Worm (Caenorhabditis elegans) whole organism, young adult: ENCODE measurements around the gene str-168.
A peak's percentile ranks its signal among the peaks of the same experiment; 100 is the strongest.

Experiments used
- B0035.1 ChIP-seq: sonication (generic microtip); optimal IDR thresholded peaks from 2 replicates; lab custom pipeline; 2016; ENCODE audit warnings: missing genetic modification characterization, mild to moderate bottlenecking, missing compliant biosample characterization, missing genotype, missing genetic modification reagents
- B0336.3 ChIP-seq: fragments of 200-800 bp; sonication (Bioruptor generic); IDR thresholded peaks from 2 replicates; pipeline ENCODE4 v1.3.6; 2022; ENCODE audit warnings: missing genetic modification characterization, missing compliant biosample characterization
- C17E4.6 ChIP-seq: fragments of 200-800 bp; sonication (Bioruptor generic); IDR thresholded peaks from 2 replicates; pipeline ENCODE4 v1.3.6; 2022; ENCODE audit warnings: missing genetic modification reagents, missing genetic modification characterization, missing compliant biosample characterization
- D2030.7 ChIP-seq: fragments of 200-800 bp; sonication (Bioruptor generic); IDR thresholded peaks from 2 replicates; pipeline ENCODE4 v1.3.6; 2022; ENCODE audit warnings: missing genetic modification reagents, missing genetic modification characterization, missing compliant biosample characterization
- F22D6.2 ChIP-seq: sonication (generic microtip); optimal IDR thresholded peaks from 2 replicates; lab custom pipeline; 2016; ENCODE audit warnings: mild to moderate bottlenecking, missing genetic modification characterization, missing compliant biosample characterization
- F33H1.4 ChIP-seq: fragments of 200-800 bp; sonication (Bioruptor generic); IDR thresholded peaks from 2 replicates; pipeline ENCODE4 v1.3.6; 2022; ENCODE audit warnings: missing genetic modification reagents, missing genetic modification characterization, missing compliant biosample characterization
- F37B4.10 ChIP-seq: fragments of 200-800 bp; sonication (Bioruptor generic); IDR thresholded peaks from 2 replicates; pipeline ENCODE4 v1.3.6; 2022; ENCODE audit warnings: missing genetic modification characterization, missing compliant biosample characterization
- F39B2.1 ChIP-seq: fragments of 200-800 bp; sonication (Bioruptor generic); IDR thresholded peaks from 2 replicates; pipeline ENCODE4 v1.3.6; 2022; ENCODE audit warnings: missing genetic modification reagents, missing genetic modification characterization, missing compliant biosample characterization
- F49E8.2 ChIP-seq: sonication (generic microtip); optimal IDR thresholded peaks from 3 replicates; lab custom pipeline; 2017; ENCODE audit warnings: missing genetic modification characterization, mild to moderate bottlenecking, missing compliant biosample characterization, antibody characterized with exemption, moderate library complexity; ENCODE audit not compliant: insufficient read depth
- F52B5.7 ChIP-seq: sonication (generic microtip); optimal IDR thresholded peaks from 2 replicates; lab custom pipeline; 2016; ENCODE audit warnings: mild to moderate bottlenecking, missing genetic modification characterization, missing compliant biosample characterization
- K11D2.4 ChIP-seq: fragments of 200-800 bp; sonication (Bioruptor generic); IDR thresholded peaks from 2 replicates; pipeline ENCODE4 v1.3.6; 2022; ENCODE audit warnings: missing genetic modification reagents, missing genetic modification characterization, missing compliant biosample characterization
- T26A5.8 ChIP-seq: sonication (generic microtip); optimal IDR thresholded peaks from 2 replicates; lab custom pipeline; 2016; ENCODE audit warnings: missing genetic modification characterization, missing compliant biosample characterization
- Y79H2A.3 ChIP-seq: fragments of 200-800 bp; sonication (Bioruptor generic); conservative IDR thresholded peaks from 2 replicates; pipeline ENCODE4 v1.3.6; 2022; ENCODE audit warnings: missing genetic modification reagents, missing genetic modification characterization, missing compliant biosample characterization
- Y95B8A.8 ChIP-seq: fragments of 200-800 bp; sonication (Bioruptor generic); IDR thresholded peaks from 2 replicates; pipeline ENCODE4 v1.3.6; 2022; ENCODE audit warnings: missing genetic modification reagents, missing genetic modification characterization, missing compliant biosample characterization
- attf-6 ChIP-seq: fragments of 200-800 bp; sonication (Bioruptor generic); IDR thresholded peaks from 2 replicates; pipeline ENCODE4 v1.3.6; 2022; ENCODE audit warnings: missing genetic modification reagents, missing genetic modification characterization, missing compliant biosample characterization
- bed-1 ChIP-seq: fragments of 200-800 bp; sonication (Bioruptor generic); IDR thresholded peaks from 2 replicates; pipeline ENCODE4 v1.3.6; 2022; ENCODE audit warnings: missing genetic modification reagents, missing genetic modification characterization, missing compliant biosample characterization
- dox-1 ChIP-seq: fragments of 200-800 bp; sonication (Bioruptor generic); IDR thresholded peaks from 2 replicates; pipeline ENCODE4 v1.3.6; 2022; ENCODE audit warnings: missing genetic modification reagents, missing genetic modification characterization, missing compliant biosample characterization
- dpl-1 ChIP-seq: fragments of 150-350 bp; optimal IDR thresholded peaks from 2 replicates; lab custom pipeline; 2014; ENCODE audit warnings: missing biosample characterization, missing genetic modification reagents, missing genetic modification characterization
- egrh-3 ChIP-seq: fragments of 200-800 bp; sonication (Bioruptor generic); IDR thresholded peaks from 2 replicates; pipeline ENCODE4 v1.3.6; 2022; ENCODE audit warnings: missing genetic modification reagents, missing genetic modification characterization, missing compliant biosample characterization
- ekl-4 ChIP-seq: fragments of 200-800 bp; sonication (Bioruptor generic); IDR thresholded peaks from 2 replicates; pipeline ENCODE4 v1.3.6; 2022; ENCODE audit warnings: missing genetic modification reagents, missing genetic modification characterization, missing compliant biosample characterization
- fkh-3 ChIP-seq: sonication (generic microtip); optimal IDR thresholded peaks from 2 replicates; lab custom pipeline; 2016; ENCODE audit warnings: mild to moderate bottlenecking, missing genetic modification characterization, missing compliant biosample characterization
- him-1 ChIP-seq: sonication (generic microtip); optimal IDR thresholded peaks from 2 replicates; lab custom pipeline; 2016; ENCODE audit warnings: missing genotype, missing genetic modification reagents, missing genetic modification characterization, missing compliant biosample characterization
- hlh-12 ChIP-seq: sonication (generic microtip); optimal IDR thresholded peaks from 2 replicates; lab custom pipeline; 2016; ENCODE audit warnings: missing genetic modification characterization, missing compliant biosample characterization
- lsy-27 ChIP-seq: sonication (generic microtip); optimal IDR thresholded peaks from 2 replicates; lab custom pipeline; 2017; ENCODE audit warnings: missing genetic modification characterization, mild to moderate bottlenecking, missing compliant biosample characterization, antibody characterized with exemption, missing genotype, borderline replicate concordance; ENCODE audit not compliant: insufficient read depth
- mel-28 ChIP-seq: sonication (generic microtip); optimal IDR thresholded peaks from 2 replicates; lab custom pipeline; 2016; ENCODE audit warnings: borderline replicate concordance, mild to moderate bottlenecking, missing genetic modification characterization, missing compliant biosample characterization
- mes-4 ChIP-seq: sonication (generic microtip); optimal IDR thresholded peaks from 2 replicates; lab custom pipeline; 2016; ENCODE audit warnings: missing genotype, missing genetic modification characterization, missing compliant biosample characterization
- nfya-2 ChIP-seq: fragments of 200-800 bp; sonication (Bioruptor generic); IDR thresholded peaks from 2 replicates; pipeline ENCODE4 v1.3.6; 2022; ENCODE audit warnings: missing genetic modification reagents, missing genetic modification characterization, missing compliant biosample characterization
- rcor-1 ChIP-seq: fragments of 200-800 bp; sonication (Bioruptor generic); IDR thresholded peaks from 2 replicates; pipeline ENCODE4 v1.3.6; 2022; ENCODE audit warnings: missing genetic modification reagents, missing genetic modification characterization, missing compliant biosample characterization
- sdz-38 ChIP-seq: sonication (generic microtip); optimal IDR thresholded peaks from 2 replicates; lab custom pipeline; 2016; ENCODE audit warnings: missing genotype, missing genetic modification characterization, missing compliant biosample characterization
- snpc-1.1 ChIP-seq: sonication (generic microtip); optimal IDR thresholded peaks from 2 replicates; lab custom pipeline; 2017; ENCODE audit warnings: missing genetic modification characterization, mild to moderate bottlenecking, missing compliant biosample characterization, antibody characterized with exemption, moderate library complexity, missing genotype, missing genetic modification reagents; ENCODE audit not compliant: insufficient read depth
- tbx-9 ChIP-seq: sonication (generic microtip); optimal IDR thresholded peaks from 2 replicates; lab custom pipeline; 2016; ENCODE audit warnings: borderline replicate concordance, missing genetic modification characterization, inconsistent platforms, missing compliant biosample characterization
- tlf-1 ChIP-seq: fragments of 200-800 bp; sonication (Bioruptor generic); optimal IDR thresholded peaks from 2 replicates; lab custom pipeline; 2018; ENCODE audit warnings: mild to moderate bottlenecking, missing genetic modification characterization, missing compliant biosample characterization
- zim-3 ChIP-seq: sonication (generic microtip); optimal IDR thresholded peaks from 2 replicates; lab custom pipeline; 2017; ENCODE audit warnings: mild to moderate bottlenecking, missing genetic modification characterization, moderate library complexity, missing compliant biosample characterization
- ztf-22 ChIP-seq: fragments of 200-800 bp; sonication (Bioruptor generic); optimal IDR thresholded peaks from 2 replicates; lab custom pipeline; 2018; ENCODE audit warnings: mild to moderate bottlenecking, missing genetic modification characterization, moderate library complexity, missing compliant biosample characterization
- ztf-26 ChIP-seq: sonication (generic microtip); optimal IDR thresholded peaks from 2 replicates; lab custom pipeline; 2017; ENCODE audit warnings: missing genetic modification characterization, missing compliant biosample characterization

Gene str-168

ce11 chrIV:4975995-4976394 lies 37.2 kb downstream of the str-168 start, which contains the start of gene Y9C9A.16:
Gene Y9C9A.16, minus strand, starts transcription at chrIV:4976125.
- no peak for TF ChIP-seq attf-6 (GFP tag; lab: Robert Waterston, UW)
- no peak for TF ChIP-seq Y95B8A.8
- no peak for TF ChIP-seq K11D2.4
- no peak for TF ChIP-seq nfya-2
- no peak for TF ChIP-seq bed-1 (GFP tag; lab: Robert Waterston, UW)
- TF ChIP-seq lsy-27 (tag; lab: Kevin White, UChicago) = no peak
- no peak for TF ChIP-seq F33H1.4
- TF ChIP-seq Y79H2A.3 (GFP tag; lab: Robert Waterston, UW) = no peak
- no peak for TF ChIP-seq tbx-9 (tag; lab: Kevin White, UChicago)
- no peak for TF ChIP-seq snpc-1.1 (tag; lab: Kevin White, UChicago)
- no peak for TF ChIP-seq ztf-22 (GFP tag; lab: Kevin White, UChicago)
- no peak for TF ChIP-seq ztf-26
- TF ChIP-seq mes-4 (tag; lab: Kevin White, UChicago) = no peak
- TF ChIP-seq, all 124 proteins: peak for 0

- TF ChIP-seq B0336.3 (GFP tag; lab: Robert Waterston, UW) = no peak
- no peak for TF ChIP-seq B0035.1 (tag; lab: Kevin White, UChicago)
- peak; percentile 85; the same call in 1 of the 2 replicates for TF ChIP-seq egrh-3 (GFP tag; lab: Robert Waterston, UW)
- no peak for TF ChIP-seq F52B5.7 (tag; lab: Kevin White, UChicago)
Measured at ce11 chrIV:4977176-4977693, 38.5 kb downstream of the str-168 start, which contains the start of gene E03H12.5. Gene E03H12.5, plus strand, starts transcription at chrIV:4977226.

ce11 chrIV:4981027-4981426 lies 42.3 kb downstream of the str-168 start, which contains the start of gene srz-24:
Gene srz-24, minus strand, starts transcription at chrIV:4981127.
- TF ChIP-seq F22D6.2 (tag; lab: Kevin White, UChicago) (no peak), zim-3 (tag; lab: Kevin White, UChicago) (no peak), tlf-1 (GFP tag; lab: Kevin White, UChicago) (no peak), rcor-1 (no peak), F37B4.10 (GFP tag; lab: Robert Waterston, UW) (no peak), dpl-1 (GFP tag; lab: Kevin White, UChicago) (no peak)

- TF ChIP-seq sdz-38 (tag; lab: Kevin White, UChicago) = no peak
- TF ChIP-seq B0035.1 (tag; lab: Kevin White, UChicago) = no peak
- no peak for TF ChIP-seq T26A5.8 (tag; lab: Kevin White, UChicago)
- TF ChIP-seq hlh-12 (tag; lab: Kevin White, UChicago) = no peak
- no peak for TF ChIP-seq mel-28 (tag; lab: Kevin White, UChicago)
- TF ChIP-seq ekl-4 = no peak
- no peak for TF ChIP-seq fkh-3 (tag; lab: Kevin White, UChicago)
- no peak for TF ChIP-seq F39B2.1 (GFP tag; lab: Robert Waterston, UW)
- no peak for TF ChIP-seq him-1
- TF ChIP-seq C17E4.6 (GFP tag; lab: Robert Waterston, UW) = no peak
- TF ChIP-seq F49E8.2 (tag; lab: Kevin White, UChicago) = no peak
- no peak for TF ChIP-seq D2030.7 (GFP tag; lab: Robert Waterston, UW)
- TF ChIP-seq dox-1 (GFP tag; lab: Robert Waterston, UW) = no peak
Measured at ce11 chrIV:4982477-4982876, 43.7 kb downstream of the str-168 start, which contains the start of gene E03H12.4. Gene E03H12.4, plus strand, starts transcription at chrIV:4982596.
